Fruit fly (Drosophila melanogaster): ENCODE results near the gene CG42238.
A peak's percentile ranks its signal among the peaks of the same experiment; 100 is the strongest.

DNA sequence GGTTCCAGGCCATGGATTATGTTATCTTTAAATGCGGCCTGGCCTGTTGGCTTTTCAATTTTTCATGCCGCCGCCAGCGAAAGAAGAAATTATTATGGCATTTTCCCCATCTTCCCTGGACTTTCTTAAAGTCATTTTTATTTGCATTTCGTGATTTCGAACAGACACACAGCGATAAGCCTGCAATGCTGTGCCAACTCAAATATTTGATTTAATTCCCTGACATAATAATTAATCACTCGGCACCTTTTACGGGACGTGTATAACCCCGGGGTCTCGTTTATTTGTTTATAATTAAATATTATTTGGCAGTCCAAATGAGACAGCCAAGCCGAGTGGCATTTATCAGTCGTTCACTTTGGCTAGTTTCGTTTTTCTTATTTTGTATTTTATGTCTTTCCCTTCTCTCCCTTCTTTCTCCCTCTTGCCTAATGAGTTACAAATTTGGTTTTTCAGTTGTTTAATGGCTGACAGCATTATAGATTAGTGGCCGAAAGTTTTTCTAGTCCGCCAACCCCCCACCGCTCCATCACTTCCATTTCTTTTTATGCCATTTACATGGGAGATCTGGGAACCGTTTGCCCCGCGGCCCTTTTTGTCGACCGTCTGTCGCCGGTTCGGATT, 82.2 kb downstream of the CG42238 start:
- TF ChIP-seq NFAT (GFP tag; IDR thresholded peaks at IDR 0.05) (no peak), ranshi (GFP tag; IDR thresholded peaks at IDR 0.05) (no peak), repo (GFP tag; optimal IDR thresholded peaks at IDR 0.05) (no peak), Taf1 (GFP tag; IDR thresholded peaks at IDR 0.05) (no peak), Ravus (GFP tag; IDR thresholded peaks at IDR 0.05) (no peak), B-H2 (GFP tag; optimal IDR thresholded peaks at IDR 0.05) (no peak), CG4854 (GFP tag; optimal IDR thresholded peaks at IDR 0.05) (no peak), oc (tag; optimal IDR thresholded peaks at IDR 0.05) (peak; percentile 48), mam (GFP tag; optimal IDR thresholded peaks at IDR 0.05) (no peak), knrl (GFP tag; IDR thresholded peaks at IDR 0.05; ENCODE audit: partially characterized antibody) (no peak), CG4424 (GFP tag; optimal IDR thresholded peaks at IDR 0.05) (no peak), hth (optimal IDR thresholded peaks at IDR 0.05) (no peak), psq (GFP tag; optimal IDR thresholded peaks at IDR 0.05) (no peak)
